Worm (Caenorhabditis elegans) whole organism, late embryonic: ENCODE measurements around the gene attf-5.

ENCODE experiments used
- K09A11.1 ChIP-seq: sonication (generic microtip); optimal IDR thresholded peaks from 2 replicates; lab custom pipeline; 2017; ENCODE audit warnings: antibody characterized with exemption, mild to moderate bottlenecking, missing genetic modification characterization, missing compliant biosample characterization; ENCODE audit not compliant: insufficient read depth
- ceh-14 ChIP-seq: sonication (generic microtip); optimal IDR thresholded peaks from 2 replicates; lab custom pipeline; 2016; ENCODE audit warnings: missing genotype, missing genetic modification characterization, missing compliant biosample characterization
- ceh-31 ChIP-seq: sonication (generic microtip); optimal IDR thresholded peaks from 2 replicates; lab custom pipeline; 2016; ENCODE audit warnings: missing genetic modification characterization, missing compliant biosample characterization
- dmd-4 ChIP-seq: sonication (generic microtip); optimal IDR thresholded peaks from 2 replicates; lab custom pipeline; 2016; ENCODE audit warnings: borderline replicate concordance, missing genetic modification characterization, missing compliant biosample characterization
- dve-1 ChIP-seq: sonication (generic microtip); optimal IDR thresholded peaks from 2 replicates; lab custom pipeline; 2017; ENCODE audit warnings: antibody characterized with exemption, mild to moderate bottlenecking, missing genetic modification characterization, missing compliant biosample characterization
- elt-2 ChIP-seq: sonication (generic microtip); optimal IDR thresholded peaks from 2 replicates; lab custom pipeline; 2016; ENCODE audit warnings: missing genetic modification reagents, missing genetic modification characterization, missing compliant biosample characterization
- hlh-6 ChIP-seq: sonication (generic microtip); optimal IDR thresholded peaks from 2 replicates; lab custom pipeline; 2016; ENCODE audit warnings: missing genotype, missing genetic modification characterization, missing compliant biosample characterization
- lin-11 ChIP-seq: fragments of 200-800 bp; sonication (Bioruptor generic); optimal IDR thresholded peaks from 2 replicates; lab custom pipeline; 2018; ENCODE audit warnings: mild to moderate bottlenecking, missing genetic modification characterization, missing compliant biosample characterization
- madf-2 ChIP-seq: sonication (generic microtip); optimal IDR thresholded peaks from 2 replicates; lab custom pipeline; 2017; ENCODE audit warnings: missing genetic modification characterization, missing compliant biosample characterization
- pha-4 ChIP-seq: fragments of 150-350 bp; optimal IDR thresholded peaks from 2 replicates; lab custom pipeline; 2018; ENCODE audit warnings: missing biosample characterization, missing genetic modification reagents, missing genetic modification characterization
- unc-42 ChIP-seq: sonication (generic microtip); optimal IDR thresholded peaks from 2 replicates; lab custom pipeline; 2016; ENCODE audit warnings: missing genotype, missing genetic modification characterization, missing compliant biosample characterization

DNA sequence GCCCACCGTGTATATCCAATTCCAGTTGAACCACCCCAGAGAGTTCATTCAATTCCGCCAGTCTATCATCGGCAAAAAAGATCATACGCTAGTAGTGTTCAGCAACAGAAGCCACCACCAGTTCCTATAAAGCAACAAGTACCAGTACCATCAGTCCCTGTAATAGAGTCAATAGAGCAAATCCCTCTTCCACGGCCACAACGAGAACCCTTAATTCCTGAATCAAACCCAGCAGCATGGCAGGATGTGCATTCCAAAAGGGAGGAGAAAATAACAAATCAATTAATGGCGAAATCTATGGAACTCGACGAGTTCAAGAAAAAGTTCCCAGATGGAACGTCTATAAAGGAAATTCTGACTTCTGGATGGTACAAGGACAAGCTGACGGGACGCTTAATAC, 1.7 kb downstream of the attf-5 start:
- no peak for TF ChIP-seq hlh-6
- no peak for TF ChIP-seq K09A11.1 (tag; lab: Kevin White, UChicago)
- TF ChIP-seq ceh-31 (tag; lab: Kevin White, UChicago): no peak
- TF ChIP-seq dve-1 (tag; lab: Kevin White, UChicago): no peak
- no peak for TF ChIP-seq ceh-14
- no peak for TF ChIP-seq pha-4 (tag; lab: Kevin White, UChicago)
- TF ChIP-seq dmd-4 (tag; lab: Kevin White, UChicago): no peak
- no peak for TF ChIP-seq lin-11 (tag; lab: Kevin White, UChicago)
- no peak for TF ChIP-seq unc-42
- TF ChIP-seq elt-2: no peak
- no peak for TF ChIP-seq madf-2 (tag; lab: Kevin White, UChicago)
